Worm (Caenorhabditis elegans) whole organism, mixed stage, embryonic: ENCODE measurements around the gene F38H4.5.

Experiments
- lin-13 ChIP-seq: fragments of 150-350 bp; optimal IDR thresholded peaks from 2 replicates; lab custom pipeline; 2014; ENCODE audit warnings: missing biosample characterization, missing genetic modification characterization
- lsy-2 ChIP-seq: fragments of 150-350 bp; optimal IDR thresholded peaks from 2 replicates; lab custom pipeline; 2014; ENCODE audit warnings: missing biosample characterization, missing genetic modification characterization
- nhr-237 ChIP-seq: fragments of 150-350 bp; optimal IDR thresholded peaks from 2 replicates; lab custom pipeline; 2014; ENCODE audit warnings: missing biosample characterization, missing genetic modification characterization
- nhr-76 ChIP-seq: sonication (generic microtip); optimal IDR thresholded peaks from 2 replicates; lab custom pipeline; 2017; ENCODE audit warnings: missing biosample characterization, missing genetic modification characterization
- pha-4 ChIP-seq: fragments of 150-350 bp; optimal IDR thresholded peaks from 2 replicates; lab custom pipeline; 2018; ENCODE audit warnings: missing biosample characterization, missing genetic modification reagents, missing genetic modification characterization
- ztf-11 ChIP-seq: fragments of 150-350 bp; optimal IDR thresholded peaks from 2 replicates; lab custom pipeline; 2014; ENCODE audit warnings: missing biosample characterization, missing genetic modification characterization

- TF ChIP-seq pha-4 (tag; lab: Kevin White, UChicago) (peak; percentile 75), lin-13 (tag; lab: Kevin White, UChicago) (peak; percentile 67), nhr-237 (tag; lab: Kevin White, UChicago) (no peak), lsy-2 (tag; lab: Kevin White, UChicago) (peak; percentile 67), nhr-76 (no peak), ztf-11 (tag; lab: Kevin White, UChicago) (peak; percentile 37)
Measured at ce11 chrIV:11857159-11857565, 5.2 kb downstream of the F38H4.5 start.
